Fruit fly (Drosophila melanogaster): ENCODE results near the gene CG4045.
A peak's percentile ranks its signal among the peaks of the same experiment; 100 is the strongest.

Gene CG4045

dm6 chrX:2121716-2122601 lies 46.3 kb upstream of the CG4045 start (continued):
- TF ChIP-seq CG17361 (GFP tag; IDR thresholded peaks at IDR 0.05) (peak; percentile 63; the same call in 2 of the 3 replicates), caup (GFP tag; optimal IDR thresholded peaks at IDR 0.05; ENCODE audit: severe bottlenecking) (no peak), CG33557 (GFP tag; optimal IDR thresholded peaks at IDR 0.05) (peak; percentile 16), HLH54F (GFP tag; optimal IDR thresholded peaks at IDR 0.05) (no peak), CG10366 (GFP tag; IDR thresholded peaks at IDR 0.05) (no peak; the same call in 1 of the 2 replicates), CG31388 (GFP tag; optimal IDR thresholded peaks at IDR 0.05) (no peak), CG14441 (GFP tag; IDR thresholded peaks at IDR 0.05) (no peak), jigr1 (GFP tag; IDR thresholded peaks at IDR 0.05) (no peak), Elba2 (GFP tag; optimal IDR thresholded peaks at IDR 0.05) (no peak), Hey (tag; optimal IDR thresholded peaks at IDR 0.05) (no peak), Deaf1 (tag; optimal IDR thresholded peaks at IDR 0.05) (no peak), CG32772 (GFP tag; IDR thresholded peaks at IDR 0.05) (0 out of 2 replicates have a peak, but pooled peaks have one; percentile 18), CG11696 (GFP tag; IDR thresholded peaks at IDR 0.05) (no peak), ase (GFP tag; IDR thresholded peaks at IDR 0.05) (no peak), CG8388 (GFP tag; optimal IDR thresholded peaks at IDR 0.05) (peak; percentile 79), CG15011 (GFP tag; optimal IDR thresholded peaks at IDR 0.05) (no peak), CG8765 (GFP tag; IDR thresholded peaks at IDR 0.05) (no peak), CG1529 (GFP tag; optimal IDR thresholded peaks at IDR 0.05) (peak; percentile 47), YL-1 (GFP tag; optimal IDR thresholded peaks at IDR 0.05) (no peak), CG1602 (GFP tag; optimal IDR thresholded peaks at IDR 0.05) (no peak), CG42726 (GFP tag; IDR thresholded peaks at IDR 0.05; ENCODE audit: partially characterized antibody) (no peak), fru (optimal IDR thresholded peaks at IDR 0.05) (no peak), pita (GFP tag; optimal IDR thresholded peaks at IDR 0.05) (no peak), Hr3 (GFP tag; optimal IDR thresholded peaks at IDR 0.05) (peak; percentile 28), CG2202 (tag; optimal IDR thresholded peaks at IDR 0.05) (no peak), sens-2 (GFP tag; IDR thresholded peaks at IDR 0.05) (no peak), lov (optimal IDR thresholded peaks at IDR 0.05) (no peak), lov (GFP tag; IDR thresholded peaks at IDR 0.05) (0 out of 3 replicates have a peak, but pooled peaks have one; percentile 11), Adf1 (GFP tag; IDR thresholded peaks at IDR 0.05) (no peak), CG3847 (GFP tag; IDR thresholded peaks at IDR 0.05) (no peak), CG10267 (tag; optimal IDR thresholded peaks at IDR 0.05) (peak; percentile 33), stwl (tag; optimal IDR thresholded peaks at IDR 0.05) (no peak), emc (GFP tag; optimal IDR thresholded peaks at IDR 0.05) (no peak), crp (GFP tag; optimal IDR thresholded peaks at IDR 0.05) (no peak), CG16779 (GFP tag; IDR thresholded peaks at IDR 0.05) (no peak), CG1024 (GFP tag; IDR thresholded peaks at IDR 0.05) (peak; percentile 21; the same call in 1 of the 2 replicates), CG4282 (GFP tag; optimal IDR thresholded peaks at IDR 0.05) (no peak), zfh2 (GFP tag; optimal IDR thresholded peaks at IDR 0.05) (no peak), ash1 (GFP tag; optimal IDR thresholded peaks at IDR 0.05) (no peak), Atf3 (GFP tag; optimal IDR thresholded peaks at IDR 0.05) (no peak), Blimp-1 (GFP tag; optimal IDR thresholded peaks at IDR 0.05) (peak; percentile 75), nerfin-1 (tag; optimal IDR thresholded peaks at IDR 0.05) (no peak), CG6791 (GFP tag; IDR thresholded peaks at IDR 0.05; ENCODE audit: partially characterized antibody) (no peak), Dip3 (GFP tag; optimal IDR thresholded peaks at IDR 0.05) (no peak), Fer3 (tag; optimal IDR thresholded peaks at IDR 0.05) (no peak), CG12659 (GFP tag; optimal IDR thresholded peaks at IDR 0.05) (no peak), slou (GFP tag; optimal IDR thresholded peaks at IDR 0.05) (no peak), CG3281 (GFP tag; optimal IDR thresholded peaks at IDR 0.05) (no peak), kay (GFP tag; optimal IDR thresholded peaks at IDR 0.05) (no peak), MTF-1 (GFP tag; optimal IDR thresholded peaks at IDR 0.05; ENCODE audit: borderline replicate concordance) (no peak)

Measured in whole organism, embryonic.